Worm (Caenorhabditis elegans): ENCODE data around the gene C35B1.3.

DNA sequence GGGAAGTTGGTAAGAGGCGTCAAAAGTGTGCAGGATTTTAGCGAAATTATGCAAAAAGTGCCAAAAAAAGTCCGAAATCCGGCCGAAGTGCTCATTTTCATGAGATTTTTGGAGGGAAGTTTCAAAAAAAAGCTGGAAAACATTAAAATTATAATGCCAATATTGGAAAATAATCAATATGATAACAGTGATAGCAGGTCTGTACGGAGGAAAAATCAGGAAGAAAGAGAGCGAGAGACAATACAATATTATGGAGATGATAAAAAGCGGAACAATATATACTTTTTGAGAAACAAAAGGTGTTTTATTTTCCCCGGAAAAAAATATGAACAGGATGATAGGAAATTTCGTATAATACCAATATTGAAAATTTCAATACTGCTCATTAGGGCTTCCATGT, 27.5 kb upstream of the C35B1.3 start:
- TF ChIP-seq egl-18 (GFP tag; IDR thresholded peaks at IDR 0.05) (no peak), efl-1 (GFP tag; optimal IDR thresholded peaks at IDR 0.05) (no peak), F23B12.7 (tag; optimal IDR thresholded peaks at IDR 0.05; ENCODE audit: insufficient read depth) (no peak), xnd-1 (tag; optimal IDR thresholded peaks at IDR 0.05) (no peak), ceh-79 (tag; optimal IDR thresholded peaks at IDR 0.05) (no peak), mel-28 (tag; optimal IDR thresholded peaks at IDR 0.05; ENCODE audit: borderline replicate concordance) (no peak), him-1 (tag; optimal IDR thresholded peaks at IDR 0.05) (no peak), ztf-3 (GFP tag; optimal IDR thresholded peaks at IDR 0.05) (no peak), fkh-3 (tag; optimal IDR thresholded peaks at IDR 0.05) (no peak), athp-1 (tag; optimal IDR thresholded peaks at IDR 0.05) (no peak)

Data from whole organism, young adult.